Worm (Caenorhabditis elegans) whole organism, L1 larva: Measurements from ENCODE around the gene sra-10.
A peak's percentile ranks its signal among the peaks of the same experiment; 100 is the strongest.
"Not testable (repeated sequence)": the region's sequence is repeated elsewhere in the genome, so short reads cannot be mapped to it uniquely, and the experiment has no call there.

Experiments
- alr-1 ChIP-seq: fragments of 200-800 bp; sonication (Bioruptor generic); optimal IDR thresholded peaks from 2 replicates; lab custom pipeline; 2018; ENCODE audit warnings: borderline replicate concordance, mild to moderate bottlenecking, missing genetic modification characterization, missing compliant biosample characterization
- ceh-8 ChIP-seq: fragments of 200-800 bp; sonication (Bioruptor generic); optimal IDR thresholded peaks from 2 replicates; lab custom pipeline; 2018; ENCODE audit warnings: mild to moderate bottlenecking, missing genetic modification characterization, moderate library complexity, missing compliant biosample characterization
- ceh-82 ChIP-seq, 3 experiments: fragments of 150-350 bp in 1 of 3; sonication (generic microtip) in 2 of 3; optimal IDR thresholded peaks; 2 replicates each; lab custom pipeline; 2014 to 2017; ENCODE audit warnings: missing biosample characterization in 3 of 3, missing genetic modification characterization in 3 of 3
- ceh-90 ChIP-seq: sonication (generic microtip); optimal IDR thresholded peaks from 2 replicates; lab custom pipeline; 2016; ENCODE audit warnings: missing genetic modification characterization, missing compliant biosample characterization
- ces-1 ChIP-seq: fragments of 150-350 bp; optimal IDR thresholded peaks from 2 replicates; lab custom pipeline; 2014; ENCODE audit warnings: missing biosample characterization, missing genetic modification reagents, missing genetic modification characterization
- dsc-1 ChIP-seq: sonication (generic microtip); optimal IDR thresholded peaks from 2 replicates; lab custom pipeline; 2016; ENCODE audit warnings: mild to moderate bottlenecking, missing genetic modification characterization, missing compliant biosample characterization
- efl-3 ChIP-seq: fragments of 200-800 bp; sonication (Bioruptor generic); optimal IDR thresholded peaks from 2 replicates; lab custom pipeline; 2018; ENCODE audit warnings: mild to moderate bottlenecking, missing genetic modification characterization, missing compliant biosample characterization
- elt-2 ChIP-seq: sonication (generic microtip); optimal IDR thresholded peaks from 2 replicates; lab custom pipeline; 2016; ENCODE audit warnings: missing genetic modification characterization, mild to moderate bottlenecking, inconsistent platforms, missing compliant biosample characterization, missing genetic modification reagents
- elt-3 ChIP-seq, 6 experiments: fragments of 150-350 bp in 1 of 6; sonication (generic microtip); optimal IDR thresholded peaks; 2 replicates each; lab custom pipeline; 2017 to 2018; ENCODE audit warnings: missing biosample characterization in 6 of 6, missing genetic modification characterization in 6 of 6, inconsistent platforms in 1 of 6
- fkh-10 ChIP-seq: sonication (generic microtip); optimal IDR thresholded peaks from 2 replicates; lab custom pipeline; 2017; ENCODE audit warnings: missing biosample characterization, missing genetic modification reagents, missing genetic modification characterization
- fkh-4 ChIP-seq: sonication (generic microtip); optimal IDR thresholded peaks from 2 replicates; lab custom pipeline; 2016; ENCODE audit warnings: missing compliant biosample characterization, missing genetic modification characterization, borderline replicate concordance
- irx-1 ChIP-seq: sonication (generic microtip); optimal IDR thresholded peaks from 2 replicates; lab custom pipeline; 2016; ENCODE audit warnings: missing genetic modification characterization, missing compliant biosample characterization
- lin-13 ChIP-seq: fragments of 150-350 bp; optimal IDR thresholded peaks from 2 replicates; lab custom pipeline; 2014; ENCODE audit warnings: missing biosample characterization, missing genetic modification reagents, missing genetic modification characterization
- lin-15B ChIP-seq: fragments of 150-350 bp; sonication (generic microtip); optimal IDR thresholded peaks from 3 replicates; lab custom pipeline; 2014; ENCODE audit warnings: missing biosample characterization, missing genetic modification characterization
- lir-3 ChIP-seq: sonication (generic microtip); optimal IDR thresholded peaks from 2 replicates; lab custom pipeline; 2016; ENCODE audit warnings: mild to moderate bottlenecking, missing genetic modification characterization, moderate library complexity, missing compliant biosample characterization; ENCODE audit not compliant: poor library complexity
- mdl-1 ChIP-seq, 2 experiments: fragments of 150-350 bp; optimal IDR thresholded peaks; 2 replicates each; lab custom pipeline; 2014 to 2017; ENCODE audit warnings: missing biosample characterization in 2 of 2, missing genetic modification characterization in 2 of 2, inconsistent platforms in 1 of 2
- mef-2 ChIP-seq: fragments of 150-350 bp; optimal IDR thresholded peaks from 2 replicates; lab custom pipeline; 2014; ENCODE audit warnings: missing biosample characterization, missing genetic modification characterization
- nhr-11 ChIP-seq: fragments of 150-350 bp; optimal IDR thresholded peaks from 2 replicates; lab custom pipeline; 2014; ENCODE audit warnings: missing biosample characterization, missing genetic modification characterization
- nhr-12 ChIP-seq: sonication (generic microtip); optimal IDR thresholded peaks from 2 replicates; lab custom pipeline; 2017; ENCODE audit warnings: missing biosample characterization, missing genetic modification characterization
- nhr-237 ChIP-seq: fragments of 150-350 bp; optimal IDR thresholded peaks from 2 replicates; lab custom pipeline; 2014; ENCODE audit warnings: missing biosample characterization, missing genetic modification characterization
- nhr-71 ChIP-seq: sonication (generic microtip); optimal IDR thresholded peaks from 2 replicates; lab custom pipeline; 2016; ENCODE audit warnings: mild to moderate bottlenecking, missing genetic modification characterization, moderate library complexity, missing compliant biosample characterization
- nhr-77 ChIP-seq: fragments of 150-350 bp; optimal IDR thresholded peaks from 2 replicates; lab custom pipeline; 2014; ENCODE audit warnings: missing biosample characterization, missing genetic modification characterization
- pag-3 ChIP-seq: sonication (generic microtip); optimal IDR thresholded peaks from 2 replicates; lab custom pipeline; 2017; ENCODE audit warnings: missing genetic modification characterization, mild to moderate bottlenecking, missing compliant biosample characterization, antibody characterized with exemption, borderline replicate concordance; ENCODE audit not compliant: insufficient read depth
- pqm-1 ChIP-seq: sonication (generic microtip); optimal IDR thresholded peaks from 3 replicates; lab custom pipeline; 2017; ENCODE audit warnings: missing biosample characterization, missing genetic modification characterization
- snpc-4 ChIP-seq: fragments of 150-350 bp; optimal IDR thresholded peaks from 2 replicates; lab custom pipeline; 2014; ENCODE audit warnings: missing biosample characterization, missing genetic modification characterization
- sptf-1 ChIP-seq: fragments of 150-350 bp; optimal IDR thresholded peaks from 2 replicates; lab custom pipeline; 2014; ENCODE audit warnings: missing biosample characterization, missing genetic modification characterization
- sup-37 ChIP-seq: fragments of 200-800 bp; sonication (Bioruptor generic); optimal IDR thresholded peaks from 2 replicates; lab custom pipeline; 2018; ENCODE audit warnings: mild to moderate bottlenecking, missing genetic modification characterization, missing compliant biosample characterization
- tbx-2 ChIP-seq: sonication (generic microtip); optimal IDR thresholded peaks from 2 replicates; lab custom pipeline; 2016; ENCODE audit warnings: missing genetic modification characterization, missing compliant biosample characterization
- unc-130 ChIP-seq: fragments of 150-350 bp; optimal IDR thresholded peaks from 2 replicates; lab custom pipeline; 2017; ENCODE audit warnings: missing biosample characterization, missing genetic modification characterization, inconsistent platforms
- unc-98 ChIP-seq: fragments of 200-800 bp; sonication (Bioruptor generic); IDR thresholded peaks from 2 replicates; pipeline ENCODE4 v1.3.6; 2022; ENCODE audit warnings: missing genetic modification characterization, missing compliant biosample characterization
- vab-15 ChIP-seq: sonication (generic microtip); optimal IDR thresholded peaks from 2 replicates; lab custom pipeline; 2017; ENCODE audit warnings: missing genotype, mild to moderate bottlenecking, missing genetic modification characterization, missing compliant biosample characterization
- zag-1 ChIP-seq: fragments of 150-350 bp; optimal IDR thresholded peaks from 2 replicates; lab custom pipeline; 2014; ENCODE audit warnings: missing biosample characterization, missing genetic modification characterization
- ztf-4 ChIP-seq: fragments of 150-350 bp; optimal IDR thresholded peaks from 2 replicates; lab custom pipeline; 2014; ENCODE audit warnings: missing biosample characterization, missing genetic modification characterization

Gene sra-10

DNA sequence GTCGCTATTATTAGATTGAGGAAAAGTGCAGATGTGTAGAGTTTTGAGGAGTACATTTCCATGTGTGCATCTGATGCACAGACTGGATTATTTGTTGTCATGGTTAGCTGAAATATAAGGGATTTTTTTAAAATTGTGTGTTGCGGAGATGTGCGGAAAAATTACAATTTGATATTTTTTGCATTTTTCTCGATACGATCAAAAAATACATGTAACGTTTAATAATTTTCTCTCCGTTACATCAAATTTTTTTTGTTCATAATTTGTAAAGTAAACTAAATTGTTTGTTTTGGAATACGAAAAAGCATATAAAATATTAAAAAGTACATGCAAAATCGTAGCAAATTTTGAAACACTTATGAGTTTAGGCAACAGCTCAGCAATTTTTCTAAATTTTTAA, 15.3 kb upstream of the sra-10 start, which contains the start of gene sra-11:
Gene sra-11 (minus strand): TSS at position 101 of the 400 bp plus-strand sequence.
- no peak for TF ChIP-seq vab-15 (tag; lab: Kevin White, UChicago)
- no peak for TF ChIP-seq nhr-71 (tag; lab: Kevin White, UChicago)
- TF ChIP-seq efl-3 (GFP tag; lab: Kevin White, UChicago): no peak
- no peak for TF ChIP-seq pqm-1 (tag; lab: Kevin White, UChicago)
- TF ChIP-seq sup-37: no peak

DNA sequence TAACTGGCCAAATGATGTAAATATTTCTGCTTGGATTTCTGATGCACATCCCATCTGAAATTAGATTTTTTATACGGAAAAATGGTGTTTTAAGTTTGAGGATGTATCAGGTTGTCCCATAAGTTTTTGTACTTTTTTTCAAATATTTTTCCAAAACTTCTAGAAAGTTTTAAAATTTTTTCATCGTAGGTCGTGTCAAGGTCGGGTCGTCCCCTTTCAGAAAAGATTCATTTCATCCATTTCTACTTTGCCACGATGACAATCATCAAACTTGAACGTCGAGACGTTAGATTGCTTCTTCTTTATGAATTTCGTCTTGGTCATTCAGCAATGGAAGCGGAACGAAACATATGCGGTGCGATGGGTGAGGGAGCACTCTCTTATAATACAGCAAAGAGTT, 9.5 kb upstream of the sra-10 start, which contains the start of gene sra-12:
Gene sra-12 (minus strand): TSS at position 101 of the 400 bp plus-strand sequence.
- not testable (repeated sequence) for TF ChIP-seq elt-2; lin-15B (tag; lab: Kevin White, UChicago); nhr-11 (tag; lab: Kevin White, UChicago)

DNA sequence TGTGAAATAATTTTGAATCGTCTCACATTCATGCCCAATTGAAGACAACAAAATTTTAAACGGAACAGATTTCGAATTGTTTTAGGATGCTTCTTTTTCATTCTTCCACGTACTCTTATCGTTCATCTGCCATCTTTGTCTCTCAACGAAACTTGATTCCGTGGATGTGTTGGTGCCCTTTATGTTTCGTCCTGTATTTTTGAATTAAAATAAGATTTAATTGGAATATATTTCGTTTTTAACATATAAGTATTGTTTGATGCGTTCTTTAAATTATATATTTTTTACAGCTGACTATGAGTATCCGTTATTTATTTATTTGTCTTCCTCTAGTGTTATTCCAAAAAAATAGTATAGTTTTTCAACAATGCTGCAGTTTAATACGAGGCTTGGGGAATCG, 7.2 kb upstream of the sra-10 start, which contains the start of gene gly-1:
Gene gly-1 (minus strand): TSS at position 101 of the 400 bp plus-strand sequence.
- no peak for TF ChIP-seq fkh-10
- no peak for TF ChIP-seq efl-3 (GFP tag; lab: Kevin White, UChicago)
- TF ChIP-seq mdl-1 (tag; optimal IDR thresholded peaks at IDR 0.05; lab: Kevin White, UChicago): no peak
- no peak for TF ChIP-seq lir-3
- no peak for TF ChIP-seq nhr-77 (tag; lab: Kevin White, UChicago)
- no peak for TF ChIP-seq nhr-12 (tag; lab: Kevin White, UChicago)

DNA sequence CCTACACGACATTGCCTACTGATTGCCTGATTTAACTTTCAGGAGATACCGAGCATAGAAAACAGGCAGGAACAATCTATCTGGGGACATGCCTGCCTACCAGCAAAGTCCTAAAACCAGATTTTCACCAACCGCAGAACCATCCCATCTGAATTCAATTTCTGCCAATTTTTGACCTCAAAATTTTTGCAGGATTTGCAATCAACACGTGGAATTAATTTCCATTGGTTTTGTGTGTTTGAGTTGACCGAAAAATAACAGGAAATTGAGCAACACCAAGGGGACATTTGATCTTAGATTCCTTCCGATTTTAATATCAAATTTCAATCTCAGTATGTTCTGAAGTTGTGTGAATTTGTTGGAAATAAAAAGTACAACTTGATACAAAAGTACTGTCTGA, 4.1 kb upstream of the sra-10 start:
- TF ChIP-seq vab-15 (tag; lab: Kevin White, UChicago) (no peak), nhr-12 (tag; lab: Kevin White, UChicago) (no peak), dsc-1 (tag; lab: Kevin White, UChicago) (peak; percentile 93), fkh-4 (peak; percentile 63), irx-1 (tag; lab: Kevin White, UChicago) (no peak), ceh-8 (GFP tag; lab: Kevin White, UChicago) (no peak), ces-1 (no peak), zag-1 (no peak)

DNA sequence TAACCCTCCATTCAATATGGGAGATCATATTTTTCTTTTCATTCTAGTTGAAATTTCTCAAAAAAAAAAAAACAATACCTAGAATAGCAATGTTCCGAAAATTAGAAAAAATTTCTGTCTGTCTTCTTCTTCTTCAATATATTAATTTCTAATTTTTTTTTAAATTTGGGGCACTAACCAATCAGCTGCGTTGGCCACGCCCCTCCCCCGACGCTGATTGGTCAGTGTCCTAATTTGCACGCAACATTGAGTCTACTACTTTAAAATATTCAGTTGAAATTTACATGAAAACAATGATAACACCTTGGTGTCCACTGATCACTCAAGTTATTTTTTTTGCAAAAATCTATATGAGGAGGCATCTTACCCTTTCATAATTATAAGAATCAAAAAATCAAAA, 1.1 kb upstream of the sra-10 start:
- no peak for TF ChIP-seq nhr-237
- no peak for TF ChIP-seq nhr-12 (tag; lab: Kevin White, UChicago)
- no peak for TF ChIP-seq ceh-82 (tag; optimal IDR thresholded peaks at IDR 0.05; lab: Kevin White, UChicago)
- TF ChIP-seq tbx-2 (tag; lab: Kevin White, UChicago): no peak
- TF ChIP-seq nhr-77 (tag; lab: Kevin White, UChicago): no peak
- TF ChIP-seq lin-13: no peak
- no peak for TF ChIP-seq ces-1
- no peak for TF ChIP-seq mef-2
- TF ChIP-seq lir-3: no peak
- no peak for TF ChIP-seq ztf-4 (tag; lab: Kevin White, UChicago)
- TF ChIP-seq unc-98 (GFP tag; lab: Robert Waterston, UW): no peak
- no peak for TF ChIP-seq elt-3 (tag; optimal IDR thresholded peaks at IDR 0.05; lab: Kevin White, UChicago)
- no peak for TF ChIP-seq fkh-4
- no peak for TF ChIP-seq ceh-90
- TF ChIP-seq snpc-4 (tag; lab: Kevin White, UChicago): no peak
- no peak for TF ChIP-seq alr-1 (tag; lab: Kevin White, UChicago)
- no peak for TF ChIP-seq unc-130 (tag; lab: Kevin White, UChicago)
- TF ChIP-seq pag-3 (tag; lab: Kevin White, UChicago): no peak
- no peak for TF ChIP-seq sptf-1
- TF ChIP-seq efl-3 (GFP tag; lab: Kevin White, UChicago): no peak
